Fruit fly (Drosophila melanogaster): Measurements from ENCODE around the gene Bdbt.

- no peak for TF ChIP-seq pan (optimal IDR thresholded peaks at IDR 0.05)
- TF ChIP-seq EcR (GFP tag; optimal IDR thresholded peaks at IDR 0.05), result no peak
Observed at dm6 chr3R:21092829-21093228, 25.8 kb downstream of the Bdbt start.
